Fruit fly (Drosophila melanogaster): ENCODE measurements around the gene CG8028.

CG8028 gene

DNA sequence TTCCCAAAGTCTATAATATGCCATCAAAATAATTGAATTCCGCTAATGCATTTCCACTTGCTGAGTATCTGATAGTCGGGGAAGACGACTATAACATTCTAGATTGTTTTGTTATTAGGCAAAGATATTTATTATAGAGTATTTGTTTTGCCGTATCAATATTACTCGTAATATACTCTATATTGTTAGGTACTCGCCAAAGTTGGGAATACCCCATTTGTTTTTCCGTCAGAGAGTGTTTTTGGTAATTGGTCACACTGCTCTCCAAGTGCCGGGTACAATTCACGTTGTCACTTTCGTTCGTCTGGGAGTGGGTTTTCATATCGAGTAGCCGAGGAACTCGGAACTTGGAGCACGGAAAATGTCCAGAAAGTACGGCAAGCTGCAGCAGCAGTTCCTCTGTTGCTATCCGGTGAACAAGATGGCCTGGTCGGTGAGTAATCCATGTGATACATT, 36.7 kb downstream of the CG8028 start, which contains the start of gene CG7889 (continued):
- TF ChIP-seq CG15073 (GFP tag; optimal IDR thresholded peaks at IDR 0.05) (no peak), ERR (GFP tag; optimal IDR thresholded peaks at IDR 0.05) (no peak), abd-A (tag; optimal IDR thresholded peaks at IDR 0.05) (no peak), CG7556 (GFP tag; optimal IDR thresholded peaks at IDR 0.05) (no peak), Hey (tag; optimal IDR thresholded peaks at IDR 0.05) (no peak), rib (GFP tag; IDR thresholded peaks at IDR 0.05) (no peak), CG12744 (GFP tag; optimal IDR thresholded peaks at IDR 0.05) (no peak), lbe (GFP tag; optimal IDR thresholded peaks at IDR 0.05) (no peak), Tbp (GFP tag; optimal IDR thresholded peaks at IDR 0.05) (no peak), CG17612 (GFP tag; IDR thresholded peaks at IDR 0.05) (no peak), BEAF-32 (GFP tag; optimal IDR thresholded peaks at IDR 0.05) (no peak), CG6654 (GFP tag; optimal IDR thresholded peaks at IDR 0.05) (no peak), ind (GFP tag; optimal IDR thresholded peaks at IDR 0.05) (peak; percentile 8), Fer1 (GFP tag; optimal IDR thresholded peaks at IDR 0.05) (peak; percentile 25), Asciz (GFP tag; optimal IDR thresholded peaks at IDR 0.05) (no peak), Xbp1 (GFP tag; optimal IDR thresholded peaks at IDR 0.05) (no peak), CG17186 (GFP tag; optimal IDR thresholded peaks at IDR 0.05) (no peak), seq (GFP tag; IDR thresholded peaks at IDR 0.05) (no peak), Dref (GFP tag; IDR thresholded peaks at IDR 0.05) (no peak), E2f1 (GFP tag; IDR thresholded peaks at IDR 0.05) (0 out of 2 replicates have a peak, but pooled peaks have one; percentile 18), CG7271 (tag; optimal IDR thresholded peaks at IDR 0.05) (no peak), nau (GFP tag; optimal IDR thresholded peaks at IDR 0.05) (no peak), pb (GFP tag; optimal IDR thresholded peaks at IDR 0.05) (no peak), fu2 (GFP tag; optimal IDR thresholded peaks at IDR 0.05) (no peak), trem (tag; optimal IDR thresholded peaks at IDR 0.05) (peak; percentile 7), CTCF (GFP tag; optimal IDR thresholded peaks at IDR 0.05) (no peak), Hr39 (optimal IDR thresholded peaks at IDR 0.05) (no peak), CG5180 (GFP tag; optimal IDR thresholded peaks at IDR 0.05) (no peak), Rx (GFP tag; IDR thresholded peaks at IDR 0.05) (no peak), BtbVII (GFP tag; optimal IDR thresholded peaks at IDR 0.05) (peak; percentile 30), CG13624 (GFP tag; optimal IDR thresholded peaks at IDR 0.05) (no peak), CG15269 (tag; optimal IDR thresholded peaks at IDR 0.05) (no peak), CG31441 (GFP tag; IDR thresholded peaks at IDR 0.05) (peak; percentile 42; the same call in 1 of the 2 replicates), tap (tag; optimal IDR thresholded peaks at IDR 0.05) (peak; percentile 9), gsb (GFP tag; IDR thresholded peaks at IDR 0.05) (no peak), CG4424 (GFP tag; optimal IDR thresholded peaks at IDR 0.05) (peak; percentile 58), HLH4C (GFP tag; IDR thresholded peaks at IDR 0.05; ENCODE audit: partially characterized antibody) (no peak), lov (optimal IDR thresholded peaks at IDR 0.05) (no peak), lov (GFP tag; IDR thresholded peaks at IDR 0.05) (no peak), Scr (GFP tag; IDR thresholded peaks at IDR 0.05; ENCODE audit: partially characterized antibody) (no peak), dimm (GFP tag; IDR thresholded peaks at IDR 0.05) (no peak), CG12104 (GFP tag; optimal IDR thresholded peaks at IDR 0.05) (peak; percentile 4), caup (GFP tag; optimal IDR thresholded peaks at IDR 0.05; ENCODE audit: severe bottlenecking) (no peak), tna (GFP tag; IDR thresholded peaks at IDR 0.05; ENCODE audit: partially characterized antibody) (no peak), CG33213 (GFP tag; optimal IDR thresholded peaks at IDR 0.05) (no peak), disco-r (GFP tag; optimal IDR thresholded peaks at IDR 0.05) (no peak), CG32532 (GFP tag; IDR thresholded peaks at IDR 0.05) (no peak), fd64A (GFP tag; optimal IDR thresholded peaks at IDR 0.05) (no peak), Deaf1 (tag; optimal IDR thresholded peaks at IDR 0.05) (no peak), Poxn (GFP tag; IDR thresholded peaks at IDR 0.05) (no peak), CG8944 (GFP tag; optimal IDR thresholded peaks at IDR 0.05) (no peak), nerfin-2 (GFP tag; IDR thresholded peaks at IDR 0.05; ENCODE audit: partially characterized antibody) (no peak), CG18599 (GFP tag; optimal IDR thresholded peaks at IDR 0.05) (peak; percentile 49)
